Fruit fly (Drosophila melanogaster) whole organism, adult: ENCODE results near the gene und.

Source experiments
- CG1620 ChIP-seq: fragments of 200-800 bp; sonication (Bioruptor generic); optimal IDR thresholded peaks from 2 replicates; lab custom pipeline; 2016; ENCODE audit warnings: missing biosample characterization, missing genetic modification characterization
- CG5204 ChIP-seq: fragments of 200-800 bp; sonication (Bioruptor generic); optimal IDR thresholded peaks from 2 replicates; lab custom pipeline; 2016; ENCODE audit warnings: missing biosample characterization, missing genetic modification characterization
- Clk ChIP-seq: fragments of 200-800 bp; sonication (Bioruptor generic); optimal IDR thresholded peaks from 2 replicates; lab custom pipeline; 2017; ENCODE audit warnings: missing biosample characterization, missing genetic modification characterization
- Hr96 ChIP-seq: fragments of 200-800 bp; sonication (Bioruptor generic); optimal IDR thresholded peaks from 2 replicates; lab custom pipeline; 2016; ENCODE audit warnings: missing biosample characterization, missing genetic modification characterization
- bab1 ChIP-seq: fragments of 200-800 bp; sonication (Bioruptor generic); optimal IDR thresholded peaks from 3 replicates; lab custom pipeline; 2019; ENCODE audit warnings: missing biosample characterization, mild to moderate bottlenecking, missing genetic modification characterization, moderate library complexity
- cic ChIP-seq: fragments of 200-800 bp; sonication (Bioruptor generic); optimal IDR thresholded peaks from 2 replicates; lab custom pipeline; 2017; ENCODE audit warnings: missing biosample characterization, mild to moderate bottlenecking, missing genetic modification characterization, moderate library complexity
- cnc ChIP-seq, 2 experiments: fragments of >200 bp; optimal IDR thresholded peaks; 2 replicates each; lab custom pipeline; 2017
- kay ChIP-seq: fragments of 200-800 bp; sonication (Bioruptor generic); peaks from one replicate; lab custom pipeline; 2016; ENCODE audit warnings: missing biosample characterization, missing genetic modification characterization, borderline replicate concordance
- ovo ChIP-seq: fragments of 200-800 bp; sonication (Bioruptor generic); optimal IDR thresholded peaks from 2 replicates; lab custom pipeline; 2016; ENCODE audit warnings: missing biosample characterization, missing genetic modification characterization
- pad ChIP-seq: fragments of 200-800 bp; sonication (Bioruptor generic); optimal IDR thresholded peaks from 3 replicates; lab custom pipeline; 2017; ENCODE audit warnings: missing biosample characterization, missing genetic modification characterization, mild to moderate bottlenecking, moderate library complexity, missing genetic modification reagents
- toe ChIP-seq: fragments of 200-800 bp; sonication (Bioruptor generic); optimal IDR thresholded peaks from 2 replicates; lab custom pipeline; 2016; ENCODE audit warnings: missing biosample characterization, missing genetic modification characterization

DNA sequence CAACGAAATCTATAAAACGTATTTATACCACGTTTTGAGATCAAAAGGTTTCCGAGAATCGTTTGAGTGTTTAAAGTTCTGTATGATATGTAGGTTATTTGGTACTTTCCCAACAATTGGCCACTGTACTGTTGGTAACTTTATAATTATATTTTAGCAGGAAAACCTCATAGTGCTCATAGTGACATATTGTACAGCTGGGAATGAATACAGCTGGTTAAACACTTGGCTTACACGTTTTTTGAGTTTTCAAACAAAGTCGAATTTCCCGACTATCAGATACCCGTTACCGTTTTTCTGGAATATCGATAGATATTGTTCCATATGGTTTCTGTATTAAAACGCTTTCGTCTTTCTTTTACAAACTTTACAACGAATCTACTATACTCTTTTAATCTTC lies 15.2 kb downstream of the und start:
- TF ChIP-seq cic (GFP tag; lab: Kevin White, UChicago) (no peak), cnc (optimal IDR thresholded peaks at IDR 0.05; lab: Kevin White, UChicago) (no peak), Hr96 (GFP tag; lab: Kevin White, UChicago) (no peak), toe (GFP tag; lab: Kevin White, UChicago) (no peak), CG5204 (GFP tag; lab: Kevin White, UChicago) (no peak), Clk (GFP tag; lab: Kevin White, UChicago) (no peak), ovo (no peak), kay (GFP tag; lab: Kevin White, UChicago) (no peak), bab1 (GFP tag; lab: Kevin White, UChicago) (no peak), CG1620 (GFP tag; lab: Kevin White, UChicago) (no peak), pad (GFP tag; lab: Kevin White, UChicago) (no peak)
